Worm (Caenorhabditis elegans): ENCODE results near the gene F55G11.10.

ce11 chrIV:12911990-12912389, 36.6 kb upstream of the F55G11.10 start, which contains the start of gene K08D8.5:
- TF ChIP-seq nhr-77 (tag; optimal IDR thresholded peaks at IDR 0.05) (no peak), ceh-28 (tag; optimal IDR thresholded peaks at IDR 0.05) (no peak)

All from whole organism, L3 larva.